Worm (Caenorhabditis elegans) whole organism, young adult: ENCODE results near the gene T04A8.13.

Experiments
- C06A6.2 ChIP-seq: fragments of 200-800 bp; sonication (Bioruptor generic); conservative IDR thresholded peaks from 2 replicates; pipeline ENCODE4 v1.3.6; 2022; ENCODE audit warnings: missing genetic modification characterization, missing compliant biosample characterization
- F22D6.2 ChIP-seq: sonication (generic microtip); optimal IDR thresholded peaks from 2 replicates; lab custom pipeline; 2016; ENCODE audit warnings: mild to moderate bottlenecking, missing genetic modification characterization, missing compliant biosample characterization
- F52B5.7 ChIP-seq: sonication (generic microtip); optimal IDR thresholded peaks from 2 replicates; lab custom pipeline; 2016; ENCODE audit warnings: mild to moderate bottlenecking, missing genetic modification characterization, missing compliant biosample characterization
- F55B11.4 ChIP-seq: sonication (generic microtip); optimal IDR thresholded peaks from 2 replicates; lab custom pipeline; 2016; ENCODE audit warnings: missing compliant biosample characterization, missing genetic modification characterization, borderline replicate concordance; ENCODE audit not compliant: insufficient read depth
- K12H6.12 ChIP-seq: fragments of 200-800 bp; sonication (Bioruptor generic); optimal IDR thresholded peaks from 2 replicates; lab custom pipeline; 2018; ENCODE audit warnings: mild to moderate bottlenecking, missing genetic modification characterization, missing compliant biosample characterization
- T07F8.4 ChIP-seq: sonication (generic microtip); optimal IDR thresholded peaks from 2 replicates; lab custom pipeline; 2016; ENCODE audit warnings: mild to moderate bottlenecking, missing genetic modification characterization, moderate library complexity, missing compliant biosample characterization
- Y95B8A.8 ChIP-seq: fragments of 200-800 bp; sonication (Bioruptor generic); IDR thresholded peaks from 2 replicates; pipeline ENCODE4 v1.3.6; 2022; ENCODE audit warnings: missing genetic modification reagents, missing genetic modification characterization, missing compliant biosample characterization
- ZK185.1 ChIP-seq: sonication (generic microtip); optimal IDR thresholded peaks from 2 replicates; lab custom pipeline; 2016; ENCODE audit warnings: mild to moderate bottlenecking, missing genetic modification characterization, missing compliant biosample characterization; ENCODE audit not compliant: poor library complexity, severe bottlenecking
- atf-7 ChIP-seq: sonication (generic microtip); optimal IDR thresholded peaks from 2 replicates; lab custom pipeline; 2017; ENCODE audit warnings: mild to moderate bottlenecking, missing genetic modification characterization, missing compliant biosample characterization
- attf-6 ChIP-seq: fragments of 200-800 bp; sonication (Bioruptor generic); IDR thresholded peaks from 2 replicates; pipeline ENCODE4 v1.3.6; 2022; ENCODE audit warnings: missing genetic modification reagents, missing genetic modification characterization, missing compliant biosample characterization
- cebp-1 ChIP-seq, 2 experiments: fragments of 200-800 bp in 1 of 2; sonication (Bioruptor generic) in 1 of 2; sonication (generic microtip) in 1 of 2; IDR thresholded peaks in 1 of 2; optimal IDR thresholded peaks in 1 of 2; 2 replicates each; pipeline versions ENCODE4 v1.3.6 to Lab custom; 2017 to 2022; ENCODE audit warnings: missing compliant biosample characterization in 2 of 2, missing genetic modification characterization in 2 of 2, mild to moderate bottlenecking in 1 of 2, missing genetic modification reagents in 1 of 2, moderate library complexity in 1 of 2
- cebp-2 ChIP-seq: fragments of 200-800 bp; sonication (Bioruptor generic); IDR thresholded peaks from 2 replicates; pipeline ENCODE4 v1.3.6; 2022; ENCODE audit warnings: missing genetic modification characterization, missing compliant biosample characterization
- ceh-100 ChIP-seq: fragments of 200-800 bp; sonication (Bioruptor generic); IDR thresholded peaks from 2 replicates; pipeline ENCODE4 v1.3.6; 2022; ENCODE audit warnings: missing genetic modification reagents, missing genetic modification characterization, missing compliant biosample characterization
- ceh-27 ChIP-seq: fragments of 200-800 bp; sonication (Bioruptor generic); optimal IDR thresholded peaks from 2 replicates; lab custom pipeline; 2018; ENCODE audit warnings: mild to moderate bottlenecking, missing genetic modification characterization, moderate library complexity, missing compliant biosample characterization
- ceh-58 ChIP-seq: fragments of 200-800 bp; sonication (Bioruptor generic); IDR thresholded peaks from 2 replicates; pipeline ENCODE4 v1.3.6; 2022; ENCODE audit warnings: missing genetic modification characterization, missing compliant biosample characterization
- ceh-79 ChIP-seq: sonication (generic microtip); optimal IDR thresholded peaks from 2 replicates; lab custom pipeline; 2017; ENCODE audit warnings: mild to moderate bottlenecking, missing genetic modification characterization, missing compliant biosample characterization
- dox-1 ChIP-seq: fragments of 200-800 bp; sonication (Bioruptor generic); IDR thresholded peaks from 2 replicates; pipeline ENCODE4 v1.3.6; 2022; ENCODE audit warnings: missing genetic modification reagents, missing genetic modification characterization, missing compliant biosample characterization
- dpl-1 ChIP-seq: fragments of 150-350 bp; optimal IDR thresholded peaks from 2 replicates; lab custom pipeline; 2014; ENCODE audit warnings: missing biosample characterization, missing genetic modification reagents, missing genetic modification characterization
- efl-1 ChIP-seq: fragments of 150-350 bp; optimal IDR thresholded peaks from 2 replicates; lab custom pipeline; 2014; ENCODE audit warnings: missing biosample characterization, missing genetic modification reagents, missing genetic modification characterization
- egl-18 ChIP-seq: fragments of 200-800 bp; sonication (Bioruptor generic); IDR thresholded peaks from 2 replicates; pipeline ENCODE4 v1.3.6; 2022; ENCODE audit warnings: missing genetic modification reagents, missing genetic modification characterization, missing compliant biosample characterization
- egrh-3 ChIP-seq: fragments of 200-800 bp; sonication (Bioruptor generic); IDR thresholded peaks from 2 replicates; pipeline ENCODE4 v1.3.6; 2022; ENCODE audit warnings: missing genetic modification reagents, missing genetic modification characterization, missing compliant biosample characterization
- ekl-4 ChIP-seq: fragments of 200-800 bp; sonication (Bioruptor generic); IDR thresholded peaks from 2 replicates; pipeline ENCODE4 v1.3.6; 2022; ENCODE audit warnings: missing genetic modification reagents, missing genetic modification characterization, missing compliant biosample characterization
- him-1 ChIP-seq: sonication (generic microtip); optimal IDR thresholded peaks from 2 replicates; lab custom pipeline; 2016; ENCODE audit warnings: missing genotype, missing genetic modification reagents, missing genetic modification characterization, missing compliant biosample characterization
- hlh-12 ChIP-seq: sonication (generic microtip); optimal IDR thresholded peaks from 2 replicates; lab custom pipeline; 2016; ENCODE audit warnings: missing genetic modification characterization, missing compliant biosample characterization
- lin-35 ChIP-seq, 3 experiments: fragments of 150-350 bp in 2 of 3; sonication (generic microtip) in 1 of 3; optimal IDR thresholded peaks; 2 replicates each; lab custom pipeline; 2014 to 2018; ENCODE audit warnings: missing biosample characterization in 3 of 3, missing genetic modification characterization in 3 of 3, missing genetic modification reagents in 3 of 3
- lir-1 ChIP-seq: fragments of 200-800 bp; sonication (Bioruptor generic); conservative IDR thresholded peaks from 2 replicates; pipeline ENCODE4 v1.3.6; 2022; ENCODE audit warnings: missing genetic modification reagents, missing genetic modification characterization, missing compliant biosample characterization
- mel-28 ChIP-seq: sonication (generic microtip); optimal IDR thresholded peaks from 2 replicates; lab custom pipeline; 2016; ENCODE audit warnings: borderline replicate concordance, mild to moderate bottlenecking, missing genetic modification characterization, missing compliant biosample characterization
- mxl-1 ChIP-seq: sonication (generic microtip); optimal IDR thresholded peaks from 2 replicates; lab custom pipeline; 2016; ENCODE audit warnings: missing genetic modification characterization, missing compliant biosample characterization
- nfya-2 ChIP-seq: fragments of 200-800 bp; sonication (Bioruptor generic); IDR thresholded peaks from 2 replicates; pipeline ENCODE4 v1.3.6; 2022; ENCODE audit warnings: missing genetic modification reagents, missing genetic modification characterization, missing compliant biosample characterization
- nhr-90 ChIP-seq: sonication (generic microtip); optimal IDR thresholded peaks from 2 replicates; lab custom pipeline; 2016; ENCODE audit warnings: missing genotype, mild to moderate bottlenecking, missing genetic modification characterization, missing compliant biosample characterization
- sdz-38 ChIP-seq: sonication (generic microtip); optimal IDR thresholded peaks from 2 replicates; lab custom pipeline; 2016; ENCODE audit warnings: missing genotype, missing genetic modification characterization, missing compliant biosample characterization
- sea-2 ChIP-seq: fragments of 200-800 bp; sonication (Bioruptor generic); IDR thresholded peaks from 2 replicates; pipeline ENCODE4 v1.3.6; 2022; ENCODE audit warnings: missing genetic modification characterization, missing compliant biosample characterization
- tbx-9 ChIP-seq: sonication (generic microtip); optimal IDR thresholded peaks from 2 replicates; lab custom pipeline; 2016; ENCODE audit warnings: borderline replicate concordance, missing genetic modification characterization, inconsistent platforms, missing compliant biosample characterization
- xnd-1 ChIP-seq: sonication (generic microtip); optimal IDR thresholded peaks from 2 replicates; lab custom pipeline; 2016; ENCODE audit warnings: missing genotype, missing genetic modification reagents, missing genetic modification characterization, missing compliant biosample characterization
- zim-3 ChIP-seq: sonication (generic microtip); optimal IDR thresholded peaks from 2 replicates; lab custom pipeline; 2017; ENCODE audit warnings: mild to moderate bottlenecking, missing genetic modification characterization, moderate library complexity, missing compliant biosample characterization
- ztf-18 ChIP-seq: sonication (generic microtip); optimal IDR thresholded peaks from 2 replicates; lab custom pipeline; 2016; ENCODE audit warnings: missing genotype, mild to moderate bottlenecking, missing genetic modification characterization, missing compliant biosample characterization

Gene T04A8.13

ce11 chrIII:4706678-4707077, at the start of gene T04A8.13:
TSS of gene T04A8.13 (plus strand) at chrIII:4706978.
- TF ChIP-seq egl-18 (GFP tag; lab: Robert Waterston, UW) (no peak), mxl-1 (no peak), sdz-38 (tag; lab: Kevin White, UChicago) (no peak), dpl-1 (GFP tag; lab: Kevin White, UChicago) (no peak), dox-1 (GFP tag; lab: Robert Waterston, UW) (no peak), ceh-79 (tag; lab: Kevin White, UChicago) (no peak), cebp-2 (GFP tag; lab: Robert Waterston, UW) (no peak), zim-3 (tag; lab: Kevin White, UChicago) (no peak), C06A6.2 (GFP tag; lab: Robert Waterston, UW) (no peak), mel-28 (tag; lab: Kevin White, UChicago) (no peak), hlh-12 (tag; lab: Kevin White, UChicago) (no peak), lir-1 (GFP tag; lab: Robert Waterston, UW) (no peak), xnd-1 (tag; lab: Kevin White, UChicago) (no peak)

- TF ChIP-seq efl-1, result no peak
- TF ChIP-seq him-1 (tag; lab: Kevin White, UChicago), result no peak
- TF ChIP-seq T07F8.4 (tag; lab: Kevin White, UChicago), result no peak
- TF ChIP-seq sea-2 (GFP tag; lab: Robert Waterston, UW), result no peak
- no peak for TF ChIP-seq nhr-90 (tag; lab: Kevin White, UChicago)
- TF ChIP-seq ceh-58 (GFP tag; lab: Robert Waterston, UW), result no peak
- no peak for TF ChIP-seq lin-35 (GFP tag; optimal IDR thresholded peaks at IDR 0.05; lab: Kevin White, UChicago)
- no peak for TF ChIP-seq egl-18 (GFP tag; lab: Robert Waterston, UW)
- no peak for TF ChIP-seq F55B11.4 (tag; lab: Kevin White, UChicago)
- TF ChIP-seq ekl-4, result no peak
- no peak for TF ChIP-seq F52B5.7 (tag; lab: Kevin White, UChicago)
- TF ChIP-seq nfya-2, result no peak
- no peak for TF ChIP-seq attf-6 (GFP tag; lab: Robert Waterston, UW)
- no peak for TF ChIP-seq ZK185.1 (tag; lab: Kevin White, UChicago)
- TF ChIP-seq Y95B8A.8, result no peak
- TF ChIP-seq ceh-100 (GFP tag; lab: Robert Waterston, UW), result no peak
- TF ChIP-seq ztf-18, result no peak
- TF ChIP-seq tbx-9 (tag; lab: Kevin White, UChicago), result no peak
Observed at ce11 chrIII:4657386-4657785, 49.4 kb upstream of the T04A8.13 start.

ce11 chrIII:4658384-4658844, 48.4 kb upstream of the T04A8.13 start, which contains the start of gene cdka-1:
TSS of gene cdka-1 (plus strand) at chrIII:4658794.
- peak in 1 of 3 experiments; percentile 45 for TF ChIP-seq lin-35 (GFP tag; optimal IDR thresholded peaks at IDR 0.05; lab: Kevin White, UChicago)
- TF ChIP-seq egrh-3 (GFP tag; lab: Robert Waterston, UW), result no peak
- no peak for TF ChIP-seq cebp-1 (GFP tag; IDR thresholded peaks at IDR 0.05; lab: Robert Waterston, UW)
- peak; percentile 86 for TF ChIP-seq cebp-1 (tag; optimal IDR thresholded peaks at IDR 0.05; lab: Kevin White, UChicago)
- TF ChIP-seq atf-7 (tag; lab: Kevin White, UChicago), result peak; percentile 47
- peak; percentile 60 for TF ChIP-seq K12H6.12 (tag; lab: Kevin White, UChicago)

ce11 chrIII:4659426-4659825, 47.4 kb upstream of the T04A8.13 start:
- TF ChIP-seq F22D6.2 (tag; lab: Kevin White, UChicago) (no peak), ceh-27 (peak; percentile 72)
